Fruit fly (Drosophila melanogaster) ovary, adult (tissue): ENCODE measurements around the gene Septin2.

Source experiments
- CG17801 ChIP-seq: fragments of 200-800 bp; optimal IDR thresholded peaks from 2 replicates; lab custom pipeline; 2019; ENCODE audit warnings: missing biosample characterization, mild to moderate bottlenecking, missing genetic modification characterization, moderate library complexity; ENCODE audit not compliant: partially characterized antibody

Septin2 gene

dm6 chr3R:20581376-20581775 lies 6.8 kb downstream of the Septin2 start, which contains the start of gene CG34008:
Gene CG34008, minus strand, starts transcription at chr3R:20581522.
- no peak for TF ChIP-seq CG17801 (GFP tag; lab: Kevin White, UChicago)

dm6 chr3R:20579816-20580215 lies 8.3 kb downstream of the Septin2 start, which contains the start of the genes EloB and Srp14:
Gene EloB, minus strand, starts transcription at chr3R:20579850.
Gene Srp14, plus strand, starts transcription at chr3R:20580115.
- TF ChIP-seq CG17801 (GFP tag; lab: Kevin White, UChicago), result peak; percentile 88

- TF ChIP-seq CG17801 (GFP tag; lab: Kevin White, UChicago), result no peak
These were observed 11.4 kb downstream of the Septin2 start, which contains the start of the genes TFAM and CG5412 for dm6 chr3R:20576789-20577188. Gene TFAM, minus strand, starts transcription at chr3R:20577010. Gene CG5412, plus strand, starts transcription at chr3R:20577053.

dm6 chr3R:20574535-20574980 lies 13.6 kb downstream of the Septin2 start:
- peak; percentile 70 for TF ChIP-seq CG17801 (GFP tag; lab: Kevin White, UChicago)

- TF ChIP-seq CG17801 (GFP tag; lab: Kevin White, UChicago), result no peak
These were observed 14.8 kb downstream of the Septin2 start for dm6 chr3R:20573326-20573725.

DNA sequence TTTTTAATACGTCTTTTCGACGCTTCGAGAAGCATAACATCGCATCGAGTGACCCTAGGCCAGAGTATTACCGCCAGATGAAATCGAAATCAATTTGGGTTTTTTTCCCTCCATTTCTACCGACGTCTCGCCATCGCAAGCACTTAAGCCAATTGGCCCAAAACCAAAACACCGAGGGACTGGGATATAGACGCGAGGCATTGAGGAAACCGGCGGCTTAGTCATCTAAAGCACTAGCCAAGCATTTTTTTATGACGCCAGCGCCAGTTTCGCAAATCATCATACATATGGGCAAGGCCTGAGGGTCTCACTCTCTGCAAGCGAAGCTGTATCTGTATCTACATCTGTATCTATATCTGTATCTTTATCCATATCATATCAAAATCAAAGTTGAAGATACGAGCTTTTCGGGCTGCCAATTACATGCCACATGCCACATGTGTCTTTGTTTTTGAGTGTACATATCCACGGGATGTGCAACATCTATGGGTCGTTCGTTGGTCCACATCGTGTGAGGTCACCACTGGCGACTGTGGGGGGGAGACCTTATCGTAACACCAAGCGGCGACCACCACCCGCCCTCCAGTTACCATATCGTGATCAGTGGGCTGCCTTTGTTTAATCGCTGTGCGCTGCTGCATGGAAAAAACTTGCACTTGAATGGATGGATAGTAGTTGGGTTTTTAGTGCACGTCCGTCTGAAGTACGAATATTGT lies 20.5 kb downstream of the Septin2 start:
- TF ChIP-seq CG17801 (GFP tag; lab: Kevin White, UChicago), result no peak

DNA sequence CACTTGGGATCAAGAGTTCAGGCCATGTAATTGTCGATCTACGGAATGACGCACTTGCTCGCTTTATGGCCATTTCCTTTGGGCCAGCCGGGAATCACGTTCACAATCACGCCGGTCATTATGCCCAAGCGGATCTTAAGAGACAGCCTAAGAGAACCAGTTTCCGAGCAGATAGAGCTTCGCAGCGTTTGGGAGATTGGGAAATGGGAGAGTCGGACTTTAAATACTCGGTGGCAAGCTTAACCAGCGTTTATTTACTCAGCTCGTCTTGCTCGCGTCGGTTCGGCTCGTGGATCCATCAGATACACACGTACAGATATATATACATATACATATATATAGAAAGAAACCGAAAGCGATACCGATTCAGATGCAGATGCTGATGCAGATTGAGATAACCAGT lies 22.6 kb downstream of the Septin2 start:
- TF ChIP-seq CG17801 (GFP tag; lab: Kevin White, UChicago), result no peak

dm6 chr3R:20563830-20564421 lies 24.2 kb downstream of the Septin2 start, which contains the start of gene CG10877:
Gene CG10877, minus strand, starts transcription at chr3R:20564067.
- TF ChIP-seq CG17801 (GFP tag; lab: Kevin White, UChicago), result no peak

- no peak for TF ChIP-seq CG17801 (GFP tag; lab: Kevin White, UChicago)
These were observed 27.4 kb downstream of the Septin2 start, which contains the start of gene CG5191 for dm6 chr3R:20560668-20561226. Gene CG5191, plus strand, starts transcription at chr3R:20560865.

- no peak for TF ChIP-seq CG17801 (GFP tag; lab: Kevin White, UChicago)
These were observed 28.0 kb downstream of the Septin2 start, which contains the start of gene CG15922 for dm6 chr3R:20560019-20560667. Gene CG15922, minus strand, starts transcription at chr3R:20560280.

- TF ChIP-seq CG17801 (GFP tag; lab: Kevin White, UChicago), result no peak
These were observed 30.1 kb downstream of the Septin2 start for dm6 chr3R:20558106-20558489.

dm6 chr3R:20557415-20558105 lies 30.6 kb downstream of the Septin2 start, which contains the start of the genes DPCoAC and CG5180:
Gene DPCoAC, minus strand, starts transcription at chr3R:20557667.
Gene CG5180, plus strand, starts transcription at chr3R:20557930.
- TF ChIP-seq CG17801 (GFP tag; lab: Kevin White, UChicago), result peak; percentile 33

dm6 chr3R:20557114-20557414 lies 31.1 kb downstream of the Septin2 start:
- no peak for TF ChIP-seq CG17801 (GFP tag; lab: Kevin White, UChicago)
